Worm (Caenorhabditis elegans): ENCODE measurements around the gene Y53F4B.26.

Gene Y53F4B.26

ce11 chrII:15119537-15120360 is 21.0 kb downstream of the Y53F4B.26 start, which contains the start of gene arp-1:
TSS of gene arp-1 (plus strand) at chrII:15120301.
- peak; percentile 38 for TF ChIP-seq nhr-25 (tag; optimal IDR thresholded peaks at IDR 0.05)
- no peak for TF ChIP-seq fkh-10 (GFP tag; optimal IDR thresholded peaks at IDR 0.05)
- TF ChIP-seq snpc-4 (tag; optimal IDR thresholded peaks at IDR 0.05): peak; percentile 52
- peak; percentile 12 for TF ChIP-seq nhr-23 (tag; optimal IDR thresholded peaks at IDR 0.05)
- no peak for TF ChIP-seq zag-1 (tag; optimal IDR thresholded peaks at IDR 0.05)
- TF ChIP-seq nhr-76 (tag; optimal IDR thresholded peaks at IDR 0.05): peak; percentile 13
- peak; percentile 84 for TF ChIP-seq hmg-11 (tag; optimal IDR thresholded peaks at IDR 0.05)
- TF ChIP-seq lin-15B (tag; optimal IDR thresholded peaks at IDR 0.05): peak; percentile 44
- no peak for TF ChIP-seq egl-5 (tag; optimal IDR thresholded peaks at IDR 0.05)
- no peak for TF ChIP-seq lsy-12 (tag; optimal IDR thresholded peaks at IDR 0.05)
- TF ChIP-seq ZK546.5 (tag; optimal IDR thresholded peaks at IDR 0.05): no peak
- TF ChIP-seq ceh-28 (tag; optimal IDR thresholded peaks at IDR 0.05): peak; percentile 60
- peak; percentile 59 for TF ChIP-seq lin-39 (tag; optimal IDR thresholded peaks at IDR 0.05)
- peak; percentile 71 for TF ChIP-seq pha-4 (tag; optimal IDR thresholded peaks at IDR 0.05)
- no peak for TF ChIP-seq nhr-11 (tag; optimal IDR thresholded peaks at IDR 0.05)
- peak; percentile 13 for TF ChIP-seq elt-2 (tag; optimal IDR thresholded peaks at IDR 0.05)
- no peak for TF ChIP-seq elt-1 (tag; optimal IDR thresholded peaks at IDR 0.05)
- TF ChIP-seq ceh-82 (tag; optimal IDR thresholded peaks at IDR 0.05): no peak
- TF ChIP-seq nfya-1 (tag; optimal IDR thresholded peaks at IDR 0.05; ENCODE audit: insufficient read depth): peak; percentile 60
- no peak for TF ChIP-seq fkh-2 (tag; optimal IDR thresholded peaks at IDR 0.05)

- TF ChIP-seq nhr-12 (tag; optimal IDR thresholded peaks at IDR 0.05): no peak
- TF ChIP-seq nhr-25 (tag; optimal IDR thresholded peaks at IDR 0.05): no peak
- no peak for TF ChIP-seq nhr-28 (tag; optimal IDR thresholded peaks at IDR 0.05)
- no peak for TF ChIP-seq zag-1 (tag; optimal IDR thresholded peaks at IDR 0.05)
- TF ChIP-seq nfya-1 (tag; optimal IDR thresholded peaks at IDR 0.05; ENCODE audit: insufficient read depth): no peak
- no peak for TF ChIP-seq skn-1 (tag; optimal IDR thresholded peaks at IDR 0.05)
- no peak for TF ChIP-seq R02D3.7 (tag; optimal IDR thresholded peaks at IDR 0.05)
- TF ChIP-seq egl-5 (tag; optimal IDR thresholded peaks at IDR 0.05): no peak
- no peak for TF ChIP-seq daf-12 (tag; optimal IDR thresholded peaks at IDR 0.05)
- no peak for TF ChIP-seq ceh-9 (tag; optimal IDR thresholded peaks at IDR 0.05)
- TF ChIP-seq elt-2 (tag; optimal IDR thresholded peaks at IDR 0.05): peak; percentile 87
- no peak for TF ChIP-seq nhr-76 (tag; optimal IDR thresholded peaks at IDR 0.05)
- TF ChIP-seq ztf-4 (tag; optimal IDR thresholded peaks at IDR 0.05): no peak
- no peak for TF ChIP-seq ztf-11 (tag; optimal IDR thresholded peaks at IDR 0.05)
- no peak for TF ChIP-seq nhr-237 (tag; optimal IDR thresholded peaks at IDR 0.05)
- TF ChIP-seq egl-27 (tag; optimal IDR thresholded peaks at IDR 0.05): no peak
- TF ChIP-seq nhr-11 (tag; optimal IDR thresholded peaks at IDR 0.05): no peak
- no peak for TF ChIP-seq lin-15B (tag; optimal IDR thresholded peaks at IDR 0.05)
- TF ChIP-seq ZK546.5 (tag; optimal IDR thresholded peaks at IDR 0.05): no peak
- no peak for TF ChIP-seq nhr-77 (tag; optimal IDR thresholded peaks at IDR 0.05)
- TF ChIP-seq unc-62 (GFP tag; optimal IDR thresholded peaks at IDR 0.05): no peak
- no peak for TF ChIP-seq nhr-23 (tag; optimal IDR thresholded peaks at IDR 0.05)
- TF ChIP-seq ceh-28 (tag; optimal IDR thresholded peaks at IDR 0.05): peak; percentile 56
- no peak for TF ChIP-seq mml-1 (tag; optimal IDR thresholded peaks at IDR 0.05)
- no peak for TF ChIP-seq ama-1 (optimal IDR thresholded peaks at IDR 0.05)
- TF ChIP-seq jun-1 (tag; optimal IDR thresholded peaks at IDR 0.05): peak; percentile 26
- no peak for TF ChIP-seq ceh-82 (tag; optimal IDR thresholded peaks at IDR 0.05)
- no peak for TF ChIP-seq eor-1 (tag; optimal IDR thresholded peaks at IDR 0.05)
- TF ChIP-seq nhr-43 (tag; optimal IDR thresholded peaks at IDR 0.05; ENCODE audit: poor library complexity, severe bottlenecking): no peak
- no peak for TF ChIP-seq mdl-1 (tag; optimal IDR thresholded peaks at IDR 0.05)
- no peak for TF ChIP-seq tbx-2 (tag; optimal IDR thresholded peaks at IDR 0.05)
- TF ChIP-seq hmg-11 (tag; optimal IDR thresholded peaks at IDR 0.05): no peak
- peak; percentile 91 for TF ChIP-seq pqm-1 (tag; optimal IDR thresholded peaks at IDR 0.05)
- peak; percentile 46 for TF ChIP-seq pha-4 (tag; optimal IDR thresholded peaks at IDR 0.05)
- TF ChIP-seq lin-39 (tag; optimal IDR thresholded peaks at IDR 0.05): no peak
- TF ChIP-seq elt-1 (tag; optimal IDR thresholded peaks at IDR 0.05): no peak
- no peak for TF ChIP-seq lsy-12 (tag; optimal IDR thresholded peaks at IDR 0.05)
- TF ChIP-seq aly-2 (tag; optimal IDR thresholded peaks at IDR 0.05): no peak
Measured at ce11 chrII:15111352-15111751, 29.4 kb downstream of the Y53F4B.26 start.

Measured in whole organism, L3 larva.